Fruit fly (Drosophila melanogaster): ENCODE data around the gene COX6AL2.

Gene COX6AL2

DNA sequence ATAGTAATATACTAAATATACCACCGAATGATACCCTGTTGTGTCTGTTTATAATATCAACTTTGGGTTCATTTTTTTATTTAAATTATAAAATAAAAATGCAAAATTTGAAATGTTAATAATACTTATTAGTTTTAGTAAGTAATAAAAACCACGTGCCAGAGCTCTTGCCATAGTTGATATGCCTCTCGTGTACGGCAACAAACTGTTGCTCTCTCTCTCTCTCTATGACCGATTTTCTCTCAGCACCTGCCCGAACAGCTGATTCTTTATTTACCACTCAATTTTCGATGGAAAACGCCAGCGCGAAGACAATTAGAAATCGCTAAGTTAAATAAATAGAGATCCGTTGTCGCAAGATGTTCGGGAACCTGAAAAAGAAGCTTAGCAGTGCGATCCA, 46.4 kb downstream of the COX6AL2 start, which contains the start of gene Dysb (continued):
- no peak for TF ChIP-seq CG1832 (GFP tag; optimal IDR thresholded peaks at IDR 0.05)
- TF ChIP-seq twi (tag; optimal IDR thresholded peaks at IDR 0.05): peak; percentile 57
- peak; percentile 4 for TF ChIP-seq CG3838 (GFP tag; optimal IDR thresholded peaks at IDR 0.05)
- no peak for TF ChIP-seq ERR (GFP tag; optimal IDR thresholded peaks at IDR 0.05)
- peak; percentile 81 for TF ChIP-seq rib (GFP tag; IDR thresholded peaks at IDR 0.05)
- TF ChIP-seq CG15601 (tag; optimal IDR thresholded peaks at IDR 0.05): peak; percentile 86
- no peak for TF ChIP-seq gfzf (GFP tag; optimal IDR thresholded peaks at IDR 0.05)
- no peak for TF ChIP-seq CG14860 (GFP tag; IDR thresholded peaks at IDR 0.05; ENCODE audit: partially characterized antibody)
- peak; percentile 89 for TF ChIP-seq CG7556 (GFP tag; optimal IDR thresholded peaks at IDR 0.05)
- TF ChIP-seq tap (tag; optimal IDR thresholded peaks at IDR 0.05): peak; percentile 90
- peak; percentile 50 for TF ChIP-seq CG7786 (GFP tag; optimal IDR thresholded peaks at IDR 0.05)
- TF ChIP-seq CG6813 (GFP tag; optimal IDR thresholded peaks at IDR 0.05): peak; percentile 85
- no peak for TF ChIP-seq ham (GFP tag; IDR thresholded peaks at IDR 0.05)
- peak; percentile 97 for TF ChIP-seq CG32532 (GFP tag; IDR thresholded peaks at IDR 0.05)
- TF ChIP-seq unc-4 (GFP tag; IDR thresholded peaks at IDR 0.05; ENCODE audit: partially characterized antibody): peak; percentile 24; the same call in 1 of the 2 replicates
- peak; percentile 88 for TF ChIP-seq CG2120 (GFP tag; optimal IDR thresholded peaks at IDR 0.05)
- peak; percentile 86 for TF ChIP-seq tin (GFP tag; optimal IDR thresholded peaks at IDR 0.05)
- peak; percentile 42 for TF ChIP-seq crc (GFP tag; optimal IDR thresholded peaks at IDR 0.05)
- TF ChIP-seq Hey (tag; optimal IDR thresholded peaks at IDR 0.05): no peak
- no peak for TF ChIP-seq CG8478 (optimal IDR thresholded peaks at IDR 0.05)
- TF ChIP-seq Stat92E (GFP tag; optimal IDR thresholded peaks at IDR 0.05): peak in 1 of 3 experiments; percentile 68
- peak; percentile 61 for TF ChIP-seq zfh2 (GFP tag; optimal IDR thresholded peaks at IDR 0.05)
- TF ChIP-seq CG10959 (GFP tag; IDR thresholded peaks at IDR 0.05): no peak; the same call in 1 of the 2 replicates
- no peak for TF ChIP-seq CG6791 (GFP tag; IDR thresholded peaks at IDR 0.05; ENCODE audit: partially characterized antibody)
- TF ChIP-seq CG7372 (GFP tag; IDR thresholded peaks at IDR 0.05): peak; percentile 83
- TF ChIP-seq Rx (GFP tag; IDR thresholded peaks at IDR 0.05): peak; percentile 63
- peak; percentile 48 to 92 for TF ChIP-seq bsh (GFP tag; optimal IDR thresholded peaks at IDR 0.05)
- TF ChIP-seq Nf-YB (GFP tag; optimal IDR thresholded peaks at IDR 0.05): peak; percentile 70
- TF ChIP-seq D19B (GFP tag; optimal IDR thresholded peaks at IDR 0.05): peak; percentile 77
- peak; percentile 90 for TF ChIP-seq gce (GFP tag; IDR thresholded peaks at IDR 0.05)
- peak; percentile 32 for TF ChIP-seq wek (GFP tag; optimal IDR thresholded peaks at IDR 0.05)
- no peak for TF ChIP-seq Dad (GFP tag; optimal IDR thresholded peaks at IDR 0.05)
- TF ChIP-seq NfI (GFP tag; optimal IDR thresholded peaks at IDR 0.05): peak; percentile 86
- TF ChIP-seq CG8388 (GFP tag; optimal IDR thresholded peaks at IDR 0.05): peak; percentile 88
- peak; percentile 89 for TF ChIP-seq stc (GFP tag; IDR thresholded peaks at IDR 0.05)
- TF ChIP-seq HmgZ (tag; optimal IDR thresholded peaks at IDR 0.05): peak; percentile 87
- TF ChIP-seq CG11247 (GFP tag; IDR thresholded peaks at IDR 0.05): peak; percentile 89
- peak; percentile 85 for TF ChIP-seq cwo (GFP tag; optimal IDR thresholded peaks at IDR 0.05)
- no peak for TF ChIP-seq CG15479 (GFP tag; optimal IDR thresholded peaks at IDR 0.05)
- TF ChIP-seq sima (GFP tag; optimal IDR thresholded peaks at IDR 0.05): no peak
- TF ChIP-seq CG4404 (GFP tag; IDR thresholded peaks at IDR 0.05): no peak
- peak; percentile 61 for TF ChIP-seq Usf (GFP tag; optimal IDR thresholded peaks at IDR 0.05)
- peak; percentile 37 for TF ChIP-seq gro (GFP tag; optimal IDR thresholded peaks at IDR 0.05)
- TF ChIP-seq sd (tag; optimal IDR thresholded peaks at IDR 0.05): peak; percentile 63
- TF ChIP-seq crp (GFP tag; optimal IDR thresholded peaks at IDR 0.05): peak; percentile 45 to 85
- TF ChIP-seq az2 (GFP tag; optimal IDR thresholded peaks at IDR 0.05): peak; percentile 88
- peak; percentile 65 for TF ChIP-seq CG12744 (GFP tag; optimal IDR thresholded peaks at IDR 0.05)
- peak; percentile 94 for TF ChIP-seq CG2712 (tag; optimal IDR thresholded peaks at IDR 0.05)
- TF ChIP-seq CTCF (GFP tag; optimal IDR thresholded peaks at IDR 0.05): peak; percentile 22
- peak; percentile 34 for TF ChIP-seq CG8944 (GFP tag; optimal IDR thresholded peaks at IDR 0.05)
- TF ChIP-seq Ets65A (GFP tag): no peak

All from whole organism, embryonic.